Worm (Caenorhabditis elegans) whole organism, late embryonic: ENCODE data around the gene F31D5.2.

ENCODE experiments used
- C08G9.2 ChIP-seq: sonication (generic microtip); optimal IDR thresholded peaks from 2 replicates; lab custom pipeline; 2016; ENCODE audit warnings: mild to moderate bottlenecking, missing genetic modification characterization, moderate library complexity, missing compliant biosample characterization
- C38D4.7 ChIP-seq: fragments of 200-800 bp; sonication (Bioruptor generic); optimal IDR thresholded peaks from 2 replicates; lab custom pipeline; 2018; ENCODE audit warnings: mild to moderate bottlenecking, missing genetic modification characterization, moderate library complexity, missing compliant biosample characterization
- F13H6.1 ChIP-seq: sonication (generic microtip); optimal IDR thresholded peaks from 2 replicates; lab custom pipeline; 2016; ENCODE audit warnings: missing genetic modification characterization, missing compliant biosample characterization
- K02D7.2 ChIP-seq: sonication (generic microtip); optimal IDR thresholded peaks from 2 replicates; lab custom pipeline; 2017; ENCODE audit warnings: mild to moderate bottlenecking, missing genetic modification characterization, missing compliant biosample characterization
- T23F11.4 ChIP-seq: fragments of 200-800 bp; sonication (Bioruptor generic); optimal IDR thresholded peaks from 2 replicates; lab custom pipeline; 2018; ENCODE audit warnings: mild to moderate bottlenecking, missing genetic modification characterization, missing compliant biosample characterization
- Y22D7AL.16 ChIP-seq: sonication (generic microtip); optimal IDR thresholded peaks from 2 replicates; lab custom pipeline; 2016; ENCODE audit warnings: missing genetic modification characterization, missing compliant biosample characterization
- ahr-1 ChIP-seq: sonication (generic microtip); optimal IDR thresholded peaks from 2 replicates; lab custom pipeline; 2016; ENCODE audit warnings: missing genetic modification characterization, missing compliant biosample characterization
- ama-1 ChIP-seq: fragments of 150-350 bp; optimal IDR thresholded peaks from 2 replicates; lab custom pipeline; 2014
- ceh-14 ChIP-seq: sonication (generic microtip); optimal IDR thresholded peaks from 2 replicates; lab custom pipeline; 2016; ENCODE audit warnings: missing genotype, missing genetic modification characterization, missing compliant biosample characterization
- ceh-18 ChIP-seq: sonication (generic microtip); optimal IDR thresholded peaks from 2 replicates; lab custom pipeline; 2016; ENCODE audit warnings: missing genetic modification characterization, missing compliant biosample characterization
- ceh-22 ChIP-seq: sonication (generic microtip); optimal IDR thresholded peaks from 2 replicates; lab custom pipeline; 2017; ENCODE audit warnings: missing biosample characterization, missing genetic modification characterization
- ceh-24 ChIP-seq: sonication (generic microtip); optimal IDR thresholded peaks from 2 replicates; lab custom pipeline; 2016; ENCODE audit warnings: mild to moderate bottlenecking, missing genetic modification characterization, missing compliant biosample characterization
- ceh-30 ChIP-seq: fragments of 150-350 bp; optimal IDR thresholded peaks from 2 replicates; lab custom pipeline; 2014; ENCODE audit warnings: missing biosample characterization, missing genetic modification characterization
- ceh-34 ChIP-seq: sonication (generic microtip); optimal IDR thresholded peaks from 2 replicates; lab custom pipeline; 2016; ENCODE audit warnings: mild to moderate bottlenecking, missing genetic modification characterization, missing compliant biosample characterization
- ceh-45 ChIP-seq: fragments of 200-800 bp; sonication (Bioruptor generic); IDR thresholded peaks from 2 replicates; pipeline ENCODE4 v1.3.6; 2022; ENCODE audit warnings: missing genetic modification reagents, missing genetic modification characterization, missing compliant biosample characterization
- ceh-48 ChIP-seq: sonication (generic microtip); optimal IDR thresholded peaks from 2 replicates; lab custom pipeline; 2016; ENCODE audit warnings: missing genetic modification characterization, inconsistent platforms, missing compliant biosample characterization
- ceh-6 ChIP-seq: fragments of 200-800 bp; sonication (Bioruptor generic); optimal IDR thresholded peaks from 2 replicates; lab custom pipeline; 2018; ENCODE audit warnings: mild to moderate bottlenecking, missing genetic modification characterization, missing compliant biosample characterization
- ceh-9 ChIP-seq: sonication (generic microtip); optimal IDR thresholded peaks from 2 replicates; lab custom pipeline; 2016; ENCODE audit warnings: mild to moderate bottlenecking, missing genetic modification characterization, inconsistent platforms, missing compliant biosample characterization
- che-1 ChIP-seq: sonication (generic microtip); optimal IDR thresholded peaks from 2 replicates; lab custom pipeline; 2016; ENCODE audit warnings: mild to moderate bottlenecking, missing genetic modification characterization, missing compliant biosample characterization
- elt-2 ChIP-seq: sonication (generic microtip); optimal IDR thresholded peaks from 2 replicates; lab custom pipeline; 2016; ENCODE audit warnings: missing genetic modification reagents, missing genetic modification characterization, missing compliant biosample characterization
- eyg-1 ChIP-seq: sonication (generic microtip); optimal IDR thresholded peaks from 2 replicates; lab custom pipeline; 2016; ENCODE audit warnings: missing genotype, missing genetic modification characterization, missing compliant biosample characterization
- fkh-10 ChIP-seq: fragments of 150-350 bp; optimal IDR thresholded peaks from 2 replicates; lab custom pipeline; 2014; ENCODE audit warnings: missing biosample characterization, missing genetic modification reagents, missing genetic modification characterization
- fkh-6 ChIP-seq: sonication (generic microtip); optimal IDR thresholded peaks from 2 replicates; lab custom pipeline; 2016; ENCODE audit warnings: missing genetic modification characterization, missing compliant biosample characterization
- gmeb-2 ChIP-seq: sonication (generic microtip); optimal IDR thresholded peaks from 2 replicates; lab custom pipeline; 2016; ENCODE audit warnings: missing genetic modification characterization, inconsistent platforms, missing compliant biosample characterization
- hlh-13 ChIP-seq: fragments of 200-800 bp; sonication (Bioruptor generic); optimal IDR thresholded peaks from 2 replicates; lab custom pipeline; 2018; ENCODE audit warnings: mild to moderate bottlenecking, missing genetic modification characterization, missing compliant biosample characterization
- hlh-15 ChIP-seq: sonication (generic microtip); optimal IDR thresholded peaks from 2 replicates; lab custom pipeline; 2016; ENCODE audit warnings: missing genetic modification characterization, missing compliant biosample characterization
- hlh-6 ChIP-seq: sonication (generic microtip); optimal IDR thresholded peaks from 2 replicates; lab custom pipeline; 2016; ENCODE audit warnings: missing genotype, missing genetic modification characterization, missing compliant biosample characterization
- hlh-8 ChIP-seq: sonication (generic microtip); optimal IDR thresholded peaks from 2 replicates; lab custom pipeline; 2016; ENCODE audit warnings: missing genotype, missing genetic modification characterization, missing compliant biosample characterization
- lim-6 ChIP-seq: sonication (generic microtip); optimal IDR thresholded peaks from 2 replicates; lab custom pipeline; 2016; ENCODE audit warnings: missing genetic modification characterization, missing compliant biosample characterization
- madf-2 ChIP-seq: sonication (generic microtip); optimal IDR thresholded peaks from 2 replicates; lab custom pipeline; 2017; ENCODE audit warnings: missing genetic modification characterization, missing compliant biosample characterization
- mec-3 ChIP-seq: sonication (generic microtip); optimal IDR thresholded peaks from 2 replicates; lab custom pipeline; 2016; ENCODE audit warnings: borderline replicate concordance, missing genetic modification characterization, missing compliant biosample characterization
- nfya-1 ChIP-seq: sonication (generic microtip); optimal IDR thresholded peaks from 2 replicates; lab custom pipeline; 2017; ENCODE audit warnings: missing genetic modification characterization, mild to moderate bottlenecking, missing compliant biosample characterization, antibody characterized with exemption, moderate library complexity
- nhr-11 ChIP-seq: fragments of 150-350 bp; optimal IDR thresholded peaks from 2 replicates; lab custom pipeline; 2014; ENCODE audit warnings: missing biosample characterization, missing genetic modification characterization
- nhr-232 ChIP-seq: sonication (generic microtip); optimal IDR thresholded peaks from 2 replicates; lab custom pipeline; 2016; ENCODE audit warnings: missing genetic modification characterization, missing compliant biosample characterization
- npax-4 ChIP-seq: sonication (generic microtip); optimal IDR thresholded peaks from 2 replicates; lab custom pipeline; 2016; ENCODE audit warnings: missing genetic modification characterization, missing compliant biosample characterization
- odd-2 ChIP-seq: sonication (generic microtip); optimal IDR thresholded peaks from 2 replicates; lab custom pipeline; 2017; ENCODE audit warnings: antibody characterized with exemption, mild to moderate bottlenecking, missing genetic modification characterization, missing compliant biosample characterization
- pag-3 ChIP-seq: sonication (generic microtip); optimal IDR thresholded peaks from 2 replicates; lab custom pipeline; 2016; ENCODE audit warnings: missing compliant biosample characterization, missing genetic modification characterization, borderline replicate concordance
- pat-9 ChIP-seq: fragments of 200-800 bp; sonication (Bioruptor generic); optimal IDR thresholded peaks from 2 replicates; lab custom pipeline; 2018; ENCODE audit warnings: mild to moderate bottlenecking, missing genetic modification characterization, moderate library complexity, missing compliant biosample characterization
- pax-1 ChIP-seq: fragments of 150-350 bp; optimal IDR thresholded peaks from 2 replicates; lab custom pipeline; 2014; ENCODE audit warnings: missing biosample characterization, missing genetic modification characterization
- pha-2 ChIP-seq: sonication (generic microtip); optimal IDR thresholded peaks from 2 replicates; lab custom pipeline; 2017; ENCODE audit warnings: mild to moderate bottlenecking, missing genetic modification characterization, missing compliant biosample characterization
- pha-4 ChIP-seq: fragments of 150-350 bp; optimal IDR thresholded peaks from 2 replicates; lab custom pipeline; 2018; ENCODE audit warnings: missing biosample characterization, missing genetic modification reagents, missing genetic modification characterization
- rnt-1 ChIP-seq: sonication (generic microtip); optimal IDR thresholded peaks from 2 replicates; lab custom pipeline; 2016; ENCODE audit warnings: missing genetic modification characterization, missing compliant biosample characterization
- sdc-2 ChIP-seq: sonication (generic microtip); optimal IDR thresholded peaks from 2 replicates; lab custom pipeline; 2016; ENCODE audit warnings: missing genotype, missing genetic modification characterization, missing compliant biosample characterization
- sox-2 ChIP-seq: fragments of 200-800 bp; sonication (Bioruptor generic); IDR thresholded peaks from 2 replicates; pipeline ENCODE4 v1.3.6; 2022; ENCODE audit warnings: missing genetic modification reagents, missing genetic modification characterization, missing compliant biosample characterization
- sox-4 ChIP-seq: sonication (generic microtip); optimal IDR thresholded peaks from 2 replicates; lab custom pipeline; 2017; ENCODE audit warnings: mild to moderate bottlenecking, missing genetic modification characterization, inconsistent platforms, missing compliant biosample characterization
- syd-9 ChIP-seq: sonication (generic microtip); optimal IDR thresholded peaks from 2 replicates; lab custom pipeline; 2016; ENCODE audit warnings: mild to moderate bottlenecking, missing genetic modification characterization, moderate library complexity, missing compliant biosample characterization
- tbx-2 ChIP-seq: sonication (generic microtip); optimal IDR thresholded peaks from 2 replicates; lab custom pipeline; 2016; ENCODE audit warnings: missing genetic modification characterization, missing compliant biosample characterization
- tbx-7 ChIP-seq: sonication (generic microtip); optimal IDR thresholded peaks from 2 replicates; lab custom pipeline; 2016; ENCODE audit warnings: missing genotype, missing genetic modification characterization, missing compliant biosample characterization
- ttx-3 ChIP-seq: sonication (generic microtip); optimal IDR thresholded peaks from 2 replicates; lab custom pipeline; 2016; ENCODE audit warnings: missing genetic modification reagents, missing genetic modification characterization, missing compliant biosample characterization
- unc-42 ChIP-seq: sonication (generic microtip); optimal IDR thresholded peaks from 2 replicates; lab custom pipeline; 2016; ENCODE audit warnings: missing genotype, missing genetic modification characterization, missing compliant biosample characterization
- unc-55 ChIP-seq: sonication (generic microtip); optimal IDR thresholded peaks from 2 replicates; lab custom pipeline; 2017; ENCODE audit warnings: missing biosample characterization, missing genetic modification reagents, missing genetic modification characterization
- unc-86 ChIP-seq: sonication (generic microtip); optimal IDR thresholded peaks from 2 replicates; lab custom pipeline; 2016; ENCODE audit warnings: missing genetic modification characterization, missing compliant biosample characterization
- zip-5 ChIP-seq: sonication (generic microtip); optimal IDR thresholded peaks from 2 replicates; lab custom pipeline; 2016; ENCODE audit warnings: missing genetic modification characterization, missing compliant biosample characterization
- ztf-16 ChIP-seq: sonication (generic microtip); optimal IDR thresholded peaks from 2 replicates; lab custom pipeline; 2017; ENCODE audit warnings: missing genetic modification characterization, missing compliant biosample characterization

Gene F31D5.2

DNA sequence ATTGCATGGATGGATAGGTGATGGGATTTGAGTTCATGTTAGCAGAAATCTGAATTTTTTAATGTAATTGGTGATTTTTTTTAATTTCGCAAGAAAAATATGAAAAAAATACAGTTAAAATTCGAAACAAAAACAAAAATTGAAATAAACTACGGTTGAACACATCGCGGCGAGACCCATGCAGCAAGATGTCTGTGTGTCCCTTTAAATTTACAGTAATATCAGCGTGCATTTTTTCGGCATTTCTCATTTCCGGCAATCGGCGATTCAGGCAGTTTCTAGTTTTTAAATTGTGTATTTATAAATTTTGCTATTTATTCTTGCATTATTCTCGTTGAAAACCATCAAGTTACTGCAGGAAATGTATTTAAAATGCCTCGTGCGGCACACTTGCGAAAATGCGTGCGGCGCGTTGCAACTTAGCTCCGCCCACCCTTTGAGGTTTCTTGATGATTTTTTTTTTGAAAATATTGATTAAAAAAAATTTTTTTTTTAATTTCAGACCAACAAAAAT lies 22.3 kb downstream of the F31D5.2 start, which contains the start of the genes fbxc-44 and C16A11.2:
Gene fbxc-44, minus strand, starts transcription at position 51 of the 514 bp plus-strand sequence.
Gene C16A11.2, plus strand, starts transcription at position 503 of the 514 bp plus-strand sequence.
- TF ChIP-seq che-1 (peak; percentile 77), ceh-6 (GFP tag; lab: Kevin White, UChicago) (peak; percentile 53), pax-1 (tag; lab: Kevin White, UChicago) (no peak), K02D7.2 (tag; lab: Kevin White, UChicago) (peak; percentile 56), nfya-1 (tag; lab: Kevin White, UChicago) (peak; percentile 66), fkh-10 (GFP tag; lab: Kevin White, UChicago) (no peak), pat-9 (tag; lab: Kevin White, UChicago) (peak; percentile 54), ttx-3 (tag; lab: Kevin White, UChicago) (peak; percentile 83), F13H6.1 (tag; lab: Kevin White, UChicago) (peak; percentile 43), unc-86 (tag; lab: Kevin White, UChicago) (peak; percentile 41), tbx-2 (tag; lab: Kevin White, UChicago) (peak; percentile 79), sdc-2 (tag; lab: Kevin White, UChicago) (no peak), hlh-15 (tag; lab: Kevin White, UChicago) (peak; percentile 35), C08G9.2 (tag; lab: Kevin White, UChicago) (peak; percentile 35), ceh-14 (peak; percentile 75), hlh-8 (tag; lab: Kevin White, UChicago) (peak; percentile 67), pha-4 (tag; lab: Kevin White, UChicago) (no peak), pha-2 (peak; percentile 61), ahr-1 (tag; lab: Kevin White, UChicago) (peak; percentile 48), Y22D7AL.16 (tag; lab: Kevin White, UChicago) (peak; percentile 57), ceh-45 (peak; percentile 58; the same call in 1 of the 2 replicates), hlh-6 (tag; lab: Kevin White, UChicago) (no peak), gmeb-2 (tag; lab: Kevin White, UChicago) (peak; percentile 76), mec-3 (tag; lab: Kevin White, UChicago) (no peak), tbx-7 (tag; lab: Kevin White, UChicago) (peak; percentile 28), ceh-30 (tag; lab: Kevin White, UChicago) (no peak), nhr-232 (peak; percentile 52), pag-3 (tag; lab: Kevin White, UChicago) (no peak), hlh-13 (GFP tag; lab: Kevin White, UChicago) (no peak), unc-42 (tag; lab: Kevin White, UChicago) (peak; percentile 38), ceh-34 (tag; lab: Kevin White, UChicago) (peak; percentile 66), ztf-16 (tag; lab: Kevin White, UChicago) (peak; percentile 62), ceh-48 (peak; percentile 51), zip-5 (peak; percentile 62), ama-1 (lab: Kevin White, UChicago) (no peak), T23F11.4 (GFP tag; lab: Kevin White, UChicago) (peak; percentile 23), ceh-18 (tag; lab: Kevin White, UChicago) (peak; percentile 5), npax-4 (peak; percentile 37), syd-9 (tag; lab: Kevin White, UChicago) (peak; percentile 54), ceh-9 (tag; lab: Kevin White, UChicago) (no peak), eyg-1 (tag; lab: Kevin White, UChicago) (peak; percentile 48), elt-2 (peak; percentile 100), nhr-11 (no peak), madf-2 (tag; lab: Kevin White, UChicago) (peak; percentile 59), odd-2 (tag; lab: Kevin White, UChicago) (peak; percentile 69), sox-4 (peak; percentile 74), unc-55 (GFP tag; lab: Kevin White, UChicago) (no peak), lim-6 (tag; lab: Kevin White, UChicago) (peak; percentile 17), fkh-6 (tag; lab: Kevin White, UChicago) (peak; percentile 60), ceh-24 (tag; lab: Kevin White, UChicago) (peak; percentile 37), rnt-1 (tag; lab: Kevin White, UChicago) (peak; percentile 39), C38D4.7 (GFP tag; lab: Kevin White, UChicago) (peak; percentile 57), sox-2 (no peak), ceh-22 (no peak)
